Fruit fly (Drosophila melanogaster): ENCODE results near the gene sov.

The sov gene

dm6 chrX:6779609-6780139 lies 23.6 kb downstream of the sov start, which contains the start of gene shf (continued):
- TF ChIP-seq tll (GFP tag; optimal IDR thresholded peaks at IDR 0.05) (no peak), CG7786 (GFP tag; optimal IDR thresholded peaks at IDR 0.05) (no peak), Oaz (GFP tag; IDR thresholded peaks at IDR 0.05) (no peak), Neu2 (GFP tag; optimal IDR thresholded peaks at IDR 0.05; ENCODE audit: borderline replicate concordance) (no peak), Ets65A (GFP tag) (peak; percentile 64), lbe (GFP tag; optimal IDR thresholded peaks at IDR 0.05) (no peak), CG18262 (tag; optimal IDR thresholded peaks at IDR 0.05) (no peak), ewg (GFP tag; optimal IDR thresholded peaks at IDR 0.05) (no peak), trh (GFP tag; optimal IDR thresholded peaks at IDR 0.05) (no peak), aop (GFP tag; IDR thresholded peaks at IDR 0.05) (no peak), CG30403 (GFP tag; optimal IDR thresholded peaks at IDR 0.05) (peak; percentile 25), Six4 (GFP tag; optimal IDR thresholded peaks at IDR 0.05) (no peak), kni (GFP tag; optimal IDR thresholded peaks at IDR 0.05) (no peak), dmrt99B (tag; optimal IDR thresholded peaks at IDR 0.05) (no peak), vvl (GFP tag; IDR thresholded peaks at IDR 0.05) (0 out of 2 replicates have a peak, but pooled peaks have one; percentile 20), CG34422 (GFP tag; IDR thresholded peaks at IDR 0.05) (no peak), Sry-β (GFP tag; optimal IDR thresholded peaks at IDR 0.05) (peak; percentile 90), row (GFP tag; IDR thresholded peaks at IDR 0.05) (peak; percentile 63), CG10979 (tag; optimal IDR thresholded peaks at IDR 0.05) (no peak), slp2 (GFP tag; optimal IDR thresholded peaks at IDR 0.05) (no peak), Sry-δ (GFP tag; optimal IDR thresholded peaks at IDR 0.05) (no peak), cas (GFP tag; IDR thresholded peaks at IDR 0.05) (no peak)

dm6 chrX:6790944-6791343 lies 34.8 kb downstream of the sov start:
- no peak for TF ChIP-seq CG12071 (GFP tag; optimal IDR thresholded peaks at IDR 0.05)
- TF ChIP-seq sr (GFP tag; IDR thresholded peaks at IDR 0.05): peak; percentile 71; the same call in 2 of the 3 replicates
- TF ChIP-seq gro (GFP tag; optimal IDR thresholded peaks at IDR 0.05): no peak
- no peak for TF ChIP-seq bbx (GFP tag; IDR thresholded peaks at IDR 0.05; ENCODE audit: partially characterized antibody)

- no peak for TF ChIP-seq zen (tag; optimal IDR thresholded peaks at IDR 0.05)
- TF ChIP-seq Dbx (GFP tag; IDR thresholded peaks at IDR 0.05): no peak
- TF ChIP-seq pum (GFP tag; optimal IDR thresholded peaks at IDR 0.05): no peak
- TF ChIP-seq CG18011 (GFP tag; optimal IDR thresholded peaks at IDR 0.05): no peak
- TF ChIP-seq ham (GFP tag; IDR thresholded peaks at IDR 0.05): no peak
- no peak for TF ChIP-seq kni (GFP tag; optimal IDR thresholded peaks at IDR 0.05)
- no peak for TF ChIP-seq BEAF-32 (GFP tag; optimal IDR thresholded peaks at IDR 0.05)
- TF ChIP-seq CG3281 (GFP tag; optimal IDR thresholded peaks at IDR 0.05): no peak
- no peak for TF ChIP-seq CG34224 (GFP tag; IDR thresholded peaks at IDR 0.05; ENCODE audit: partially characterized antibody)
- TF ChIP-seq Optix (GFP tag; IDR thresholded peaks at IDR 0.05): 0 out of 3 replicates have a peak, but pooled peaks have one; percentile 19
- no peak for TF ChIP-seq Fer1 (GFP tag; optimal IDR thresholded peaks at IDR 0.05)
- no peak for TF ChIP-seq CG30020 (tag; optimal IDR thresholded peaks at IDR 0.05)
- TF ChIP-seq ftz-f1 (GFP tag; optimal IDR thresholded peaks at IDR 0.05): no peak
- no peak for TF ChIP-seq p53 (GFP tag; optimal IDR thresholded peaks at IDR 0.05)
- no peak for TF ChIP-seq bigmax (GFP tag; optimal IDR thresholded peaks at IDR 0.05)
- no peak for TF ChIP-seq CG7372 (GFP tag; IDR thresholded peaks at IDR 0.05)
- no peak for TF ChIP-seq CG2889 (GFP tag; IDR thresholded peaks at IDR 0.05)
- no peak for TF ChIP-seq Meics (GFP tag; optimal IDR thresholded peaks at IDR 0.05)
- TF ChIP-seq CG12155 (GFP tag; optimal IDR thresholded peaks at IDR 0.05): no peak
- peak; percentile 20 for TF ChIP-seq Ets65A (GFP tag)
- peak; percentile 9 to 59 for TF ChIP-seq Trl (optimal IDR thresholded peaks at IDR 0.05)
- no peak for TF ChIP-seq Trl (GFP tag; optimal IDR thresholded peaks at IDR 0.05)
- TF ChIP-seq Hr3 (GFP tag; optimal IDR thresholded peaks at IDR 0.05): no peak
- no peak for TF ChIP-seq Atf6 (GFP tag; IDR thresholded peaks at IDR 0.05)
- no peak for TF ChIP-seq CG2129 (GFP tag; IDR thresholded peaks at IDR 0.05; ENCODE audit: partially characterized antibody)
- no peak for TF ChIP-seq CG17361 (GFP tag; IDR thresholded peaks at IDR 0.05)
Measured at dm6 chrX:6791531-6791930, 35.4 kb downstream of the sov start.
